Worm (Caenorhabditis elegans): ENCODE results near the gene cyp-35B3.

Gene cyp-35B3

DNA sequence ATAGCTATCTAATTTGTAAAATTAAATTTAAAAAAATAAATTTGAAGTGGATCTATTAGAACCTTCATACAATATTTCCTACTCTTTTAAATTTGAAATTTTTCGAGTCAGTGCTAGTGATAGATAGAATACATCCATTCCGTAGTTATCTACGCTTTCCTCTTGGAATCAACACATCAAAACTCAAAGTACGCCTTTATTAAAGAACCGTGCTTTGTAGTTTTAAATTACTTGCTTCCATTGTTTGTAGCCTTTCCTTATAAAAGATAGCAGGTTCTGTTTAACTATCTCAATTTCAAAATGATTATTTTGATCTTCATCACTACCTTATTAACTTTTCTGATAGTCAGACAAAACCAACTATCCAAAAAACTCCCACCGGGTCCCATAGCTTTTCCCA, at the start of gene cyp-35B3:
TSS of gene cyp-35B3 (plus strand) at position 301 of the 400 bp plus-strand sequence.
- no peak for TF ChIP-seq ceh-91 (GFP tag; IDR thresholded peaks at IDR 0.05)
- TF ChIP-seq C06A6.2 (GFP tag; conservative IDR thresholded peaks at IDR 0.05), result no peak
- TF ChIP-seq chd-7 (tag; optimal IDR thresholded peaks at IDR 0.05), result no peak
- TF ChIP-seq ztf-6 (GFP tag; IDR thresholded peaks at IDR 0.05), result no peak

DNA sequence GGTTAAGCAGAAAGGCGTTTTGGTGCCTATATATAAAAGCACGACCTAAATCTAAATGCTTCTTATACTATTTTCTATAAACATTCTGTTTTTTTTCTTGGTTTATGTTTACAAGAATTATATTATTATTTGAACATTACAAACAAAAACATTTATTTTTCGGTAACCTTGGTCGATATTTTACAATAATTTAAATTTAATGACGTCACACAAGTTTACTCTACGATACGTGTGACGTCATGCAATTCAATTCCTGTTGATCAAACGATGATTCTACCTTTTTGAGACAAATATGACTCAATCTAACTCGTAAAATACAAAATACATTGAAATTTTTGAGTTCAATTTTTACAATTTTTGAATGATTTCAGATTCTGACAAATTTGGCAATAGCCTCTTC, 49.1 kb upstream of the cyp-35B3 start:
- TF ChIP-seq ztf-22 (GFP tag; optimal IDR thresholded peaks at IDR 0.05) (no peak), ztf-6 (GFP tag; IDR thresholded peaks at IDR 0.05) (no peak), ztf-26 (tag; optimal IDR thresholded peaks at IDR 0.05) (no peak), nhr-27 (tag; optimal IDR thresholded peaks at IDR 0.05) (no peak), snpc-3.4 (tag; optimal IDR thresholded peaks at IDR 0.05) (no peak), nfya-2 (GFP tag; IDR thresholded peaks at IDR 0.05) (no peak), B0035.1 (tag; optimal IDR thresholded peaks at IDR 0.05) (no peak), Y56A3A.18 (GFP tag; IDR thresholded peaks at IDR 0.05) (no peak), gei-17 (GFP tag; optimal IDR thresholded peaks at IDR 0.05) (no peak), pbrm-1 (GFP tag; IDR thresholded peaks at IDR 0.05) (no peak), madf-6 (GFP tag; IDR thresholded peaks at IDR 0.05) (no peak), attf-6 (GFP tag; IDR thresholded peaks at IDR 0.05) (no peak)

DNA sequence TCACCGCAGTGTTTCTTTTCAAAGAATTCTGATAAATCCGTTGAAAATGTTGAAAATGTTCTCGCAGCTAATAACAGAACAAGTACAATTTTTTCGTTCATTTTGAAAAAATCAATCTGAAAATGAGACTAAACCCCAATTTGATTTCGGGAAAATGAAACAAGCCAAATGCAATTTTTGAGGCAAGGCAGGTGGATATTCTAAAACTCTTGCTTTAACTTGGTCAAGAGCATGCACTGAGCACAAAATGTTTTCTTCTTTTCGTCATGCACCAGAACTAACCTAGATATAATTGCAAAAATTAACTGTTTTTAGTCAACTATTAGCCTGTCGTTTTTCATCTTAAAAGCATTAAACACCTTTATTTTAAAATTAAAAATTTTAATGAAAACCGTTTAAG, 45.1 kb upstream of the cyp-35B3 start, which contains the start of gene irld-22:
TSS of gene irld-22 (minus strand) at position 101 of the 400 bp plus-strand sequence.
- no peak for TF ChIP-seq F55B11.4 (tag; optimal IDR thresholded peaks at IDR 0.05; ENCODE audit: borderline replicate concordance, insufficient read depth)
- TF ChIP-seq bed-1 (GFP tag; IDR thresholded peaks at IDR 0.05), result no peak
- no peak for TF ChIP-seq egl-44 (GFP tag; IDR thresholded peaks at IDR 0.05)
- TF ChIP-seq ztf-6 (GFP tag; IDR thresholded peaks at IDR 0.05), result no peak
- TF ChIP-seq lir-1 (GFP tag; conservative IDR thresholded peaks at IDR 0.05), result no peak

DNA sequence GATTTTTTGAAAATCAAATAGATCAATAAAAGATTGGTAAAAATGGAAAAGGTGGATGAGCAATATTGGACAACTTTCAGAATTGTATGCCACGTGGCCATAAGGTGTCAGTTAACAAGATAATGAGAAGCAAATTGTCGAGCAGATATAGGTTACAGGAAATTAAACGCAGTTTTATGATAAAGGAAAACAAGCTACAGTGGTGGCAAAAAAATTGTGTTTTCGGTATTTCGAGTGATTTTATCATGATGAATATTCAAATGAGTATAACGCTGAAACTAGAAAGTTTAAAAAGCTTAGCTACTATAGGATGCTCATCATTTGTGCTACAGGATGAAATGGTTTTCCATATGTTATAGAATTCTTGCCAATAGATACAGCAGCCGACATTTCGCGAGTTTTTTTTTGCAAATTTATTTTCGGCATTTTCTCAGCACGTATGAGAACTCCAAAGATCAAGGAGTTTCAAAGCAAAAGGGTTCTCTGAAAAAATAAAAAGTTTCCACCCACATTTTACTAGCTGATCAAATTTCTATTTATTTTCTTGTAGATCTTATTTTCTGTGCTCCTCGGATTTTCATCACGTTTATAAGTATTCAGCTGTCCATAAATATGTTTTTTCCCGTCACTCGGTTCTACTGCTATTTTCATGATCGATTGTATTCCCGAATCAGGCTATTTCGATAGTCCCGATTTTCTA, 42.5 kb upstream of the cyp-35B3 start, which contains the start of the genes str-229 and srh-190:
TSS of gene str-229 (minus strand) at position 101 of the 700 bp plus-strand sequence.
TSS of gene srh-190 (plus strand) at position 650 of the 700 bp plus-strand sequence.
- TF ChIP-seq nhr-80 (tag; optimal IDR thresholded peaks at IDR 0.05), result no peak
- TF ChIP-seq ceh-40 (GFP tag; IDR thresholded peaks at IDR 0.05), result no peak
- TF ChIP-seq ZK185.1 (tag; optimal IDR thresholded peaks at IDR 0.05; ENCODE audit: poor library complexity, severe bottlenecking), result no peak
- no peak for TF ChIP-seq hmg-20 (GFP tag; IDR thresholded peaks at IDR 0.05)
- no peak for TF ChIP-seq ztf-26 (tag; optimal IDR thresholded peaks at IDR 0.05)
- no peak for TF ChIP-seq let-526 (GFP tag; IDR thresholded peaks at IDR 0.05)
- TF ChIP-seq die-1 (tag; optimal IDR thresholded peaks at IDR 0.05), result no peak
- TF ChIP-seq mxl-1 (tag; optimal IDR thresholded peaks at IDR 0.05), result no peak

DNA sequence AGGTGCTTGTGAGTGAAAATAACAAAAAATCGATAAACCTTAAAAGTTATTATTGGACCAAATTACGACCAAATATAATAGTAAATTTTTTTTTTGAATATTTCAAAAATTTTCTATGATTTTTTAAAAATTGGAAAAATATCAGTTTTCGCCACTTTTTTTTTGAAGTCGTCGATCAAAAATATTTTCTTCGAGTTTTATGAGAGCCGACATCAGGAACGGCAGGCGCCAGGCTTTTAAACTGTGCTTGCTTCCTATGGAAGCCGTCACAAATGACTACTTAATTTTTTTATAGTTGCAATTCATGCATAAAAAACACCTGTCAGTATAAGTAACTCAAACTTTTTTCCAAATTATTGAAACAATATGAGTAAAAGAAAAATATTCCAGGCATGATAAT, 41.7 kb upstream of the cyp-35B3 start:
- TF ChIP-seq ceh-58 (GFP tag; IDR thresholded peaks at IDR 0.05), result no peak
- TF ChIP-seq F49E8.2 (tag; optimal IDR thresholded peaks at IDR 0.05; ENCODE audit: insufficient read depth), result no peak
- no peak for TF ChIP-seq die-1 (tag; optimal IDR thresholded peaks at IDR 0.05)
- no peak for TF ChIP-seq ceh-91 (GFP tag; IDR thresholded peaks at IDR 0.05)
- no peak for TF ChIP-seq Y95B8A.8 (GFP tag; IDR thresholded peaks at IDR 0.05)
- TF ChIP-seq dpff-1 (tag; optimal IDR thresholded peaks at IDR 0.05), result no peak
- TF ChIP-seq Y79H2A.3 (GFP tag; conservative IDR thresholded peaks at IDR 0.05), result no peak
- TF ChIP-seq F39B2.1 (GFP tag; IDR thresholded peaks at IDR 0.05), result no peak
- TF ChIP-seq lin-54 (GFP tag; optimal IDR thresholded peaks at IDR 0.05), result no peak
- TF ChIP-seq hsf-1 (GFP tag; IDR thresholded peaks at IDR 0.05), result no peak
- no peak for TF ChIP-seq ZK185.1 (tag; optimal IDR thresholded peaks at IDR 0.05; ENCODE audit: poor library complexity, severe bottlenecking)
- TF ChIP-seq nfya-1 (tag; optimal IDR thresholded peaks at IDR 0.05; ENCODE audit: borderline replicate concordance, insufficient read depth), result no peak
- no peak for TF ChIP-seq dox-1 (GFP tag; IDR thresholded peaks at IDR 0.05)
- no peak for TF ChIP-seq T07F8.4 (tag; optimal IDR thresholded peaks at IDR 0.05)
- no peak for TF ChIP-seq F23B12.7 (tag; optimal IDR thresholded peaks at IDR 0.05; ENCODE audit: insufficient read depth)
- no peak for TF ChIP-seq zfh-2 (GFP tag; conservative IDR thresholded peaks at IDR 0.05)
